Worm (Caenorhabditis elegans): ENCODE measurements around the gene lgc-57.

- TF ChIP-seq mab-5 (tag; optimal IDR thresholded peaks at IDR 0.05) (no peak), nhr-28 (tag; optimal IDR thresholded peaks at IDR 0.05) (no peak), pha-4 (tag; optimal IDR thresholded peaks at IDR 0.05) (no peak), mep-1 (tag; optimal IDR thresholded peaks at IDR 0.05) (no peak), lin-13 (tag; optimal IDR thresholded peaks at IDR 0.05) (no peak)
These were observed 38.4 kb upstream of the lgc-57 start for ce11 chrII:10656395-10656794.

Data from whole organism, mixed stage, embryonic.